Fruit fly (Drosophila melanogaster) whole organism, embryonic: Measurements from ENCODE around the gene RpS3.

Experiments
- Antp ChIP-seq: fragments of 200-800 bp; sonication (Bioruptor generic); optimal IDR thresholded peaks from 3 replicates; lab custom pipeline; 2016; ENCODE audit warnings: missing biosample characterization, missing genetic modification characterization
- Atf3 ChIP-seq: fragments of 200-800 bp; sonication (Bioruptor generic); optimal IDR thresholded peaks from 3 replicates; lab custom pipeline; 2016; ENCODE audit warnings: missing biosample characterization, missing genetic modification characterization
- CG10267 ChIP-seq: fragments of 200-800 bp; sonication (Bioruptor generic); optimal IDR thresholded peaks from 2 replicates; lab custom pipeline; 2018; ENCODE audit warnings: missing biosample characterization, mild to moderate bottlenecking, missing genetic modification characterization, moderate library complexity
- CG10274 ChIP-seq: fragments of 200-800 bp; sonication (Bioruptor generic); optimal IDR thresholded peaks from 3 replicates; lab custom pipeline; 2017; ENCODE audit warnings: missing biosample characterization, mild to moderate bottlenecking, missing genetic modification characterization
- CG10431 ChIP-seq: fragments of 200-800 bp; sonication (Bioruptor generic); optimal IDR thresholded peaks from 3 replicates; lab custom pipeline; 2018; ENCODE audit warnings: missing biosample characterization, mild to moderate bottlenecking, missing genetic modification characterization
- CG10979 ChIP-seq: fragments of 200-800 bp; sonication (Bioruptor generic); optimal IDR thresholded peaks from 2 replicates; lab custom pipeline; 2018; ENCODE audit warnings: missing biosample characterization, mild to moderate bottlenecking, missing genetic modification characterization, moderate library complexity
- CG12219 ChIP-seq: fragments of 200-800 bp; sonication (Bioruptor generic); optimal IDR thresholded peaks from 3 replicates; lab custom pipeline; 2018; ENCODE audit warnings: missing biosample characterization, mild to moderate bottlenecking, missing genetic modification characterization
- CG13894 ChIP-seq: fragments of 200-800 bp; sonication (Bioruptor generic); optimal IDR thresholded peaks from 3 replicates; lab custom pipeline; 2018; ENCODE audit warnings: missing biosample characterization, mild to moderate bottlenecking, missing genetic modification characterization, moderate library complexity
- CG14710 ChIP-seq: fragments of 200-800 bp; sonication (Bioruptor generic); optimal IDR thresholded peaks from 3 replicates; lab custom pipeline; 2019; ENCODE audit warnings: missing biosample characterization, mild to moderate bottlenecking, missing genetic modification characterization, moderate library complexity
- CG16779 ChIP-seq: fragments of 200-800 bp; sonication (Bioruptor generic); IDR thresholded peaks from 2 replicates; pipeline ENCODE4 v1.3.6; 2022; ENCODE audit warnings: missing biosample characterization, missing genetic modification characterization
- CG1792 ChIP-seq: fragments of 200-800 bp; sonication (Bioruptor generic); optimal IDR thresholded peaks from 2 replicates; lab custom pipeline; 2016; ENCODE audit warnings: missing biosample characterization, missing genetic modification characterization
- CG3838 ChIP-seq: fragments of 200-800 bp; sonication (Bioruptor generic); optimal IDR thresholded peaks from 3 replicates; lab custom pipeline; 2016; ENCODE audit warnings: missing biosample characterization, missing genetic modification characterization
- CG5245 ChIP-seq: fragments of 200-800 bp; sonication (Bioruptor generic); optimal IDR thresholded peaks from 3 replicates; lab custom pipeline; 2016; ENCODE audit warnings: missing biosample characterization, missing genetic modification characterization
- CG6654 ChIP-seq: fragments of 200-800 bp; sonication (Bioruptor generic); optimal IDR thresholded peaks from 2 replicates; lab custom pipeline; 2017; ENCODE audit warnings: missing biosample characterization, mild to moderate bottlenecking, missing genetic modification characterization
- CG7745 ChIP-seq: fragments of 200-800 bp; sonication (Bioruptor generic); optimal IDR thresholded peaks from 2 replicates; lab custom pipeline; 2018; ENCODE audit warnings: missing biosample characterization, mild to moderate bottlenecking, missing genetic modification characterization, moderate library complexity
- CG7839 ChIP-seq: fragments of 200-800 bp; sonication (Bioruptor generic); optimal IDR thresholded peaks from 3 replicates; lab custom pipeline; 2018; ENCODE audit warnings: missing biosample characterization, mild to moderate bottlenecking, missing genetic modification characterization, moderate library complexity
- CG8281 ChIP-seq: fragments of 200-800 bp; sonication (Bioruptor generic); optimal IDR thresholded peaks from 2 replicates; lab custom pipeline; 2018; ENCODE audit warnings: missing biosample characterization, mild to moderate bottlenecking, missing genetic modification characterization, moderate library complexity
- CG9932 ChIP-seq: fragments of 200-800 bp; sonication (Bioruptor generic); IDR thresholded peaks from 2 replicates; pipeline ENCODE4 v1.3.6; 2022; ENCODE audit warnings: missing biosample characterization, missing genetic modification characterization
- CrebB ChIP-seq: fragments of 200-800 bp; sonication (Bioruptor generic); optimal IDR thresholded peaks from 3 replicates; lab custom pipeline; 2018; ENCODE audit warnings: missing biosample characterization, mild to moderate bottlenecking, missing genetic modification characterization
- E2f1 ChIP-seq: fragments of 200-800 bp; sonication (Bioruptor generic); IDR thresholded peaks from 2 replicates; pipeline ENCODE4 v1.3.6; 2022; ENCODE audit warnings: missing biosample characterization, missing genetic modification characterization
- Eip74EF ChIP-seq, 2 experiments: fragments of 200-800 bp in 1 of 2; fragments of >200 bp in 1 of 2; sonication (Bioruptor generic) in 1 of 2; optimal IDR thresholded peaks; 2 replicates each; lab custom pipeline; 2017 to 2019; ENCODE audit warnings: missing biosample characterization in 2 of 2, missing genetic modification characterization in 2 of 2, mild to moderate bottlenecking in 1 of 2, moderate library complexity in 1 of 2
- Ets97D ChIP-seq: fragments of 200-800 bp; sonication (Bioruptor generic); optimal IDR thresholded peaks from 3 replicates; lab custom pipeline; 2016; ENCODE audit warnings: missing biosample characterization, missing genetic modification characterization
- H15 ChIP-seq: fragments of 200-800 bp; sonication (Bioruptor generic); IDR thresholded peaks from 3 replicates; pipeline ENCODE4 v1.3.6; 2022; ENCODE audit warnings: missing biosample characterization, missing genetic modification characterization
- HHEX ChIP-seq: fragments of 200-800 bp; sonication (Bioruptor generic); optimal IDR thresholded peaks from 3 replicates; lab custom pipeline; 2017; ENCODE audit warnings: missing biosample characterization, mild to moderate bottlenecking, missing genetic modification characterization, missing genetic modification reagents
- HmgZ ChIP-seq: fragments of 200-800 bp; sonication (Bioruptor generic); optimal IDR thresholded peaks from 2 replicates; lab custom pipeline; 2018; ENCODE audit warnings: missing biosample characterization, mild to moderate bottlenecking, missing genetic modification characterization
- Hmx ChIP-seq: fragments of 200-800 bp; sonication (Bioruptor generic); optimal IDR thresholded peaks from 2 replicates; lab custom pipeline; 2016; ENCODE audit warnings: missing biosample characterization, missing genetic modification characterization
- MBD-R2 ChIP-seq: fragments of 200-800 bp; sonication (Bioruptor generic); IDR thresholded peaks from 2 replicates; pipeline ENCODE4 v1.3.6; 2022; ENCODE audit warnings: missing biosample characterization, missing genetic modification characterization
- Max ChIP-seq: fragments of 200-800 bp; sonication (Bioruptor generic); optimal IDR thresholded peaks from 2 replicates; lab custom pipeline; 2016; ENCODE audit warnings: missing biosample characterization, mild to moderate bottlenecking, missing genetic modification characterization
- Med ChIP-seq: fragments of 200-800 bp; sonication (Bioruptor generic); peaks from one replicate; lab custom pipeline; 2016; ENCODE audit warnings: missing biosample characterization, missing genetic modification characterization, mild to moderate bottlenecking, inconsistent platforms, moderate library complexity
- NK7.1 ChIP-seq: fragments of 200-800 bp; sonication (Bioruptor generic); optimal IDR thresholded peaks from 3 replicates; lab custom pipeline; 2016; ENCODE audit warnings: missing biosample characterization, missing genetic modification characterization
- Opbp ChIP-seq: fragments of 200-800 bp; sonication (Bioruptor generic); IDR thresholded peaks from 3 replicates; pipeline ENCODE4 v1.3.6; 2022; ENCODE audit warnings: missing biosample characterization, missing genetic modification characterization; ENCODE audit not compliant: partially characterized antibody
- Optix ChIP-seq: fragments of 200-800 bp; sonication (Bioruptor generic); IDR thresholded peaks from 3 replicates; pipeline ENCODE4 v1.3.6; 2022; ENCODE audit warnings: missing biosample characterization, missing genetic modification characterization
- Sry-β ChIP-seq: fragments of 200-800 bp; sonication (Bioruptor generic); optimal IDR thresholded peaks from 2 replicates; lab custom pipeline; 2018; ENCODE audit warnings: missing biosample characterization, mild to moderate bottlenecking, missing genetic modification characterization, moderate library complexity
- amos ChIP-seq: fragments of 200-800 bp; sonication (Bioruptor generic); IDR thresholded peaks from 2 replicates; pipeline ENCODE4 v1.3.6; 2022; ENCODE audit warnings: missing biosample characterization, missing genetic modification characterization; ENCODE audit not compliant: partially characterized antibody
- cato ChIP-seq: fragments of 200-800 bp; sonication (Bioruptor generic); optimal IDR thresholded peaks from 2 replicates; lab custom pipeline; 2016; ENCODE audit warnings: missing biosample characterization, missing genetic modification characterization, borderline replicate concordance
- chinmo ChIP-seq: fragments of 200-800 bp; sonication (Bioruptor generic); IDR thresholded peaks from 4 replicates; pipeline ENCODE4 v1.3.6; 2022; ENCODE audit warnings: missing biosample characterization, missing genetic modification characterization; ENCODE audit not compliant: partially characterized antibody
- chm ChIP-seq: fragments of 200-800 bp; sonication (Bioruptor generic); IDR thresholded peaks from 2 replicates; pipeline ENCODE4 v1.3.6; 2022; ENCODE audit warnings: missing biosample characterization, missing genetic modification characterization
- crol ChIP-seq: fragments of 200-800 bp; sonication (Bioruptor generic); IDR thresholded peaks from 2 replicates; pipeline ENCODE4 v1.3.6; 2022; ENCODE audit warnings: missing biosample characterization, missing genetic modification characterization
- dimm ChIP-seq: fragments of 200-800 bp; sonication (Bioruptor generic); IDR thresholded peaks from 2 replicates; pipeline ENCODE4 v1.3.6; 2022; ENCODE audit warnings: missing biosample characterization, missing genetic modification characterization
- fd64A ChIP-seq: fragments of 200-800 bp; sonication (Bioruptor generic); optimal IDR thresholded peaks from 3 replicates; lab custom pipeline; 2018; ENCODE audit warnings: missing biosample characterization, mild to moderate bottlenecking, missing genetic modification characterization
- gfzf ChIP-seq: fragments of 200-800 bp; sonication (Bioruptor generic); optimal IDR thresholded peaks from 2 replicates; lab custom pipeline; 2016; ENCODE audit warnings: missing biosample characterization, mild to moderate bottlenecking, missing genetic modification characterization, moderate library complexity
- insv ChIP-seq, 2 experiments: fragments of 200-800 bp; sonication (Bioruptor generic); optimal IDR thresholded peaks; 3 replicates each; lab custom pipeline; 2016 to 2018; ENCODE audit warnings: missing biosample characterization in 2 of 2, missing genetic modification characterization in 2 of 2
- jing ChIP-seq: fragments of 200-800 bp; sonication (Bioruptor generic); optimal IDR thresholded peaks from 2 replicates; lab custom pipeline; 2018; ENCODE audit warnings: missing biosample characterization, mild to moderate bottlenecking, missing genetic modification characterization
- kay ChIP-seq: fragments of 200-800 bp; sonication (Bioruptor generic); optimal IDR thresholded peaks from 2 replicates; lab custom pipeline; 2016; ENCODE audit warnings: missing biosample characterization, missing genetic modification characterization
- lbe ChIP-seq: fragments of 200-800 bp; sonication (Bioruptor generic); optimal IDR thresholded peaks from 2 replicates; lab custom pipeline; 2016; ENCODE audit warnings: missing biosample characterization, mild to moderate bottlenecking, missing genetic modification characterization
- lola ChIP-seq, 3 experiments: fragments of >200 bp in 2 of 3; fragments of 200-800 bp in 1 of 3; sonication (Bioruptor generic) in 1 of 3; optimal IDR thresholded peaks; 2 replicates each; lab custom pipeline; 2017 to 2019; ENCODE audit warnings: missing biosample characterization in 3 of 3, missing genetic modification characterization in 3 of 3, mild to moderate bottlenecking in 1 of 3, moderate library complexity in 1 of 3
- nerfin-1 ChIP-seq: fragments of 200-800 bp; sonication (Bioruptor generic); optimal IDR thresholded peaks from 3 replicates; lab custom pipeline; 2019; ENCODE audit warnings: missing biosample characterization, mild to moderate bottlenecking, missing genetic modification characterization, moderate library complexity
- p53 ChIP-seq: fragments of 200-800 bp; sonication (Bioruptor generic); optimal IDR thresholded peaks from 2 replicates; lab custom pipeline; 2016; ENCODE audit warnings: missing biosample characterization, missing genetic modification characterization
- tio ChIP-seq: fragments of 200-800 bp; sonication (Bioruptor generic); optimal IDR thresholded peaks from 2 replicates; lab custom pipeline; 2017; ENCODE audit warnings: missing biosample characterization, missing genetic modification characterization, inconsistent platforms

Gene RpS3

dm6 chr3R:23333334-23334035, 25.1 kb upstream of the RpS3 start (continued):
- TF ChIP-seq amos (no peak), fd64A (GFP tag; lab: Kevin White, UChicago) (no peak), lbe (GFP tag; lab: Kevin White, UChicago) (no peak), dimm (GFP tag; lab: Robert Waterston, UW) (no peak), NK7.1 (GFP tag; lab: Kevin White, UChicago) (no peak), CG10431 (GFP tag; lab: Kevin White, UChicago) (no peak), Antp (GFP tag; lab: Kevin White, UChicago) (peak; percentile 31), Atf3 (GFP tag; lab: Kevin White, UChicago) (no peak), crol (GFP tag; lab: Robert Waterston, UW) (peak; percentile 93), CG6654 (GFP tag; lab: Kevin White, UChicago) (no peak), HHEX (no peak), lola (GFP tag; optimal IDR thresholded peaks at IDR 0.05; lab: Kevin White, UChicago) (peak in 1 of 3 experiments; percentile 72), gfzf (no peak), CG16779 (GFP tag; lab: Robert Waterston, UW) (no peak), CG7745 (tag; lab: Kevin White, UChicago) (no peak), CG3838 (GFP tag; lab: Kevin White, UChicago) (no peak), Optix (GFP tag; lab: Robert Waterston, UW) (no peak), Med (peak; percentile 52), CG10274 (GFP tag; lab: Kevin White, UChicago) (peak; percentile 67), Sry-β (GFP tag; lab: Kevin White, UChicago) (no peak), CG7839 (tag; lab: Kevin White, UChicago) (peak; percentile 67), jing (GFP tag; lab: Kevin White, UChicago) (no peak), CG5245 (GFP tag; lab: Kevin White, UChicago) (peak; percentile 15), kay (GFP tag; lab: Kevin White, UChicago) (no peak), CG10267 (tag; lab: Kevin White, UChicago) (peak; percentile 44), insv (GFP tag; optimal IDR thresholded peaks at IDR 0.05; lab: Kevin White, UChicago) (no peak), CG8281 (tag; lab: Kevin White, UChicago) (no peak), chinmo (0 out of 4 replicates have a peak, but pooled peaks have one; percentile 42), CG9932 (GFP tag; lab: Robert Waterston, UW) (no peak), chm (GFP tag; lab: Robert Waterston, UW) (no peak), MBD-R2 (GFP tag; lab: Robert Waterston, UW) (no peak), E2f1 (GFP tag; lab: Robert Waterston, UW) (no peak), H15 (GFP tag; lab: Robert Waterston, UW) (no peak), Ets97D (GFP tag; lab: Kevin White, UChicago) (no peak), HmgZ (tag; lab: Kevin White, UChicago) (no peak), CrebB (peak; percentile 1), CG13894 (tag; lab: Kevin White, UChicago) (no peak), nerfin-1 (peak; percentile 38), CG1792 (GFP tag; lab: Kevin White, UChicago) (peak; percentile 31), CG12219 (GFP tag; lab: Kevin White, UChicago) (peak; percentile 27), CG10979 (tag; lab: Kevin White, UChicago) (peak; percentile 79), cato (GFP tag; lab: Kevin White, UChicago) (no peak), Eip74EF (GFP tag; optimal IDR thresholded peaks at IDR 0.05; lab: Kevin White, UChicago) (peak in 1 of 2 experiments; percentile 27), Max (GFP tag; lab: Kevin White, UChicago) (no peak), Hmx (GFP tag; lab: Kevin White, UChicago) (no peak), tio (peak; percentile 34), Opbp (GFP tag; lab: Robert Waterston, UW) (no peak), p53 (no peak), CG14710 (peak; percentile 57)
